Worm (Caenorhabditis elegans) whole organism, L3 larva: Measurements from ENCODE around the gene sel-2.

ENCODE experiments used
- aly-2 ChIP-seq: fragments of 150-350 bp; optimal IDR thresholded peaks from 2 replicates; lab custom pipeline; 2014; ENCODE audit warnings: missing biosample characterization, missing genetic modification characterization
- ama-1 ChIP-seq: fragments of 150-350 bp; optimal IDR thresholded peaks from 2 replicates; lab custom pipeline; 2018
- ceh-16 ChIP-seq: sonication (generic microtip); optimal IDR thresholded peaks from 2 replicates; lab custom pipeline; 2017; ENCODE audit warnings: missing biosample characterization, missing genetic modification characterization
- ceh-28 ChIP-seq: fragments of 150-350 bp; optimal IDR thresholded peaks from 2 replicates; lab custom pipeline; 2014; ENCODE audit warnings: missing biosample characterization, missing genetic modification reagents, missing genetic modification characterization
- ceh-82 ChIP-seq: fragments of 150-350 bp; optimal IDR thresholded peaks from 2 replicates; lab custom pipeline; 2014; ENCODE audit warnings: missing biosample characterization, missing genetic modification characterization
- daf-12 ChIP-seq: fragments of 150-350 bp; optimal IDR thresholded peaks from 2 replicates; lab custom pipeline; 2014; ENCODE audit warnings: missing biosample characterization, missing genetic modification reagents, missing genetic modification characterization
- egl-27 ChIP-seq: sonication (generic microtip); optimal IDR thresholded peaks from 4 replicates; lab custom pipeline; 2017; ENCODE audit warnings: missing biosample characterization, missing genetic modification reagents, missing genetic modification characterization
- egl-5 ChIP-seq: fragments of 150-350 bp; optimal IDR thresholded peaks from 2 replicates; lab custom pipeline; 2017; ENCODE audit warnings: missing biosample characterization, missing genetic modification reagents, missing genetic modification characterization, inconsistent platforms
- elt-1 ChIP-seq: fragments of 150-350 bp; optimal IDR thresholded peaks from 2 replicates; lab custom pipeline; 2014; ENCODE audit warnings: missing biosample characterization, missing genetic modification characterization
- elt-2 ChIP-seq: sonication (generic microtip); optimal IDR thresholded peaks from 2 replicates; lab custom pipeline; 2016; ENCODE audit warnings: missing genetic modification reagents, mild to moderate bottlenecking, missing genetic modification characterization, missing compliant biosample characterization
- elt-3 ChIP-seq, 3 experiments: fragments of 150-350 bp in 1 of 3; sonication (generic microtip) in 2 of 3; optimal IDR thresholded peaks; 2 replicates in 2 of 3; 4 replicates in 1 of 3; lab custom pipeline; 2014 to 2017; ENCODE audit warnings: missing biosample characterization in 3 of 3, missing genetic modification characterization in 3 of 3
- eor-1 ChIP-seq, 2 experiments: fragments of 150-350 bp; optimal IDR thresholded peaks; 2 replicates each; lab custom pipeline; 2014 to 2018; ENCODE audit warnings: missing biosample characterization in 2 of 2, missing genetic modification characterization in 2 of 2
- fkh-10 ChIP-seq: sonication (generic microtip); optimal IDR thresholded peaks from 2 replicates; lab custom pipeline; 2017; ENCODE audit warnings: missing biosample characterization, missing genetic modification reagents, missing genetic modification characterization
- fkh-2 ChIP-seq: fragments of 150-350 bp; optimal IDR thresholded peaks from 2 replicates; lab custom pipeline; 2014; ENCODE audit warnings: missing biosample characterization, missing genetic modification reagents, missing genetic modification characterization
- fos-1 ChIP-seq: fragments of 150-350 bp; optimal IDR thresholded peaks from 2 replicates; lab custom pipeline; 2014; ENCODE audit warnings: missing biosample characterization, missing genetic modification characterization
- hmg-11 ChIP-seq: sonication (generic microtip); optimal IDR thresholded peaks from 2 replicates; lab custom pipeline; 2016; ENCODE audit warnings: missing genetic modification characterization, missing compliant biosample characterization
- jun-1 ChIP-seq: fragments of 150-350 bp; optimal IDR thresholded peaks from 2 replicates; lab custom pipeline; 2014; ENCODE audit warnings: missing biosample characterization, missing genetic modification reagents, missing genetic modification characterization
- lin-15B ChIP-seq: fragments of 150-350 bp; optimal IDR thresholded peaks from 2 replicates; lab custom pipeline; 2014; ENCODE audit warnings: missing biosample characterization, missing genetic modification characterization
- lin-39 ChIP-seq: fragments of 150-350 bp; optimal IDR thresholded peaks from 2 replicates; lab custom pipeline; 2018; ENCODE audit warnings: missing biosample characterization, missing genetic modification reagents, missing genetic modification characterization
- lsy-12 ChIP-seq: sonication (generic microtip); optimal IDR thresholded peaks from 2 replicates; lab custom pipeline; 2016; ENCODE audit warnings: mild to moderate bottlenecking, missing genetic modification characterization, missing compliant biosample characterization
- mdl-1 ChIP-seq: fragments of 150-350 bp; optimal IDR thresholded peaks from 2 replicates; lab custom pipeline; 2014; ENCODE audit warnings: missing biosample characterization, missing genetic modification characterization
- mml-1 ChIP-seq: fragments of 150-350 bp; sonication (generic microtip); optimal IDR thresholded peaks from 3 replicates; lab custom pipeline; 2014; ENCODE audit warnings: missing biosample characterization, missing genetic modification characterization
- nfya-1 ChIP-seq: sonication (generic microtip); optimal IDR thresholded peaks from 2 replicates; lab custom pipeline; 2017; ENCODE audit warnings: missing genetic modification characterization, mild to moderate bottlenecking, missing compliant biosample characterization, antibody characterized with exemption, moderate library complexity; ENCODE audit not compliant: insufficient read depth
- nhr-11 ChIP-seq: fragments of 150-350 bp; optimal IDR thresholded peaks from 2 replicates; lab custom pipeline; 2014; ENCODE audit warnings: missing biosample characterization, missing genetic modification characterization
- nhr-12 ChIP-seq: fragments of 150-350 bp; optimal IDR thresholded peaks from 2 replicates; lab custom pipeline; 2014; ENCODE audit warnings: missing biosample characterization, missing genetic modification characterization
- nhr-23 ChIP-seq: fragments of 150-350 bp; optimal IDR thresholded peaks from 2 replicates; lab custom pipeline; 2014; ENCODE audit warnings: missing biosample characterization, missing genetic modification reagents, missing genetic modification characterization
- nhr-237 ChIP-seq: fragments of 150-350 bp; optimal IDR thresholded peaks from 2 replicates; lab custom pipeline; 2014; ENCODE audit warnings: missing biosample characterization, missing genetic modification characterization
- nhr-25 ChIP-seq: sonication (generic microtip); optimal IDR thresholded peaks from 2 replicates; lab custom pipeline; 2017; ENCODE audit warnings: missing biosample characterization, missing genetic modification characterization
- nhr-28 ChIP-seq: fragments of 150-350 bp; optimal IDR thresholded peaks from 2 replicates; lab custom pipeline; 2014; ENCODE audit warnings: missing biosample characterization, missing genetic modification characterization
- nhr-43 ChIP-seq: sonication (generic microtip); optimal IDR thresholded peaks from 2 replicates; lab custom pipeline; 2016; ENCODE audit warnings: mild to moderate bottlenecking, missing genetic modification characterization, missing compliant biosample characterization; ENCODE audit not compliant: poor library complexity, severe bottlenecking
- nhr-67 ChIP-seq: fragments of 150-350 bp; optimal IDR thresholded peaks from 2 replicates; lab custom pipeline; 2014; ENCODE audit warnings: missing biosample characterization, missing genetic modification characterization
- nhr-76 ChIP-seq: fragments of 150-350 bp; sonication (generic microtip); optimal IDR thresholded peaks from 5 replicates; lab custom pipeline; 2014; ENCODE audit warnings: missing biosample characterization, missing genetic modification characterization
- nhr-77 ChIP-seq: fragments of 150-350 bp; optimal IDR thresholded peaks from 2 replicates; lab custom pipeline; 2014; ENCODE audit warnings: missing biosample characterization, missing genetic modification characterization
- pha-4 ChIP-seq: fragments of 150-350 bp; optimal IDR thresholded peaks from 2 replicates; lab custom pipeline; 2014; ENCODE audit warnings: missing biosample characterization, missing genetic modification reagents, missing genetic modification characterization
- pqm-1 ChIP-seq: fragments of 150-350 bp; optimal IDR thresholded peaks from 2 replicates; lab custom pipeline; 2017; ENCODE audit warnings: missing biosample characterization, missing genetic modification characterization, inconsistent platforms
- sea-2 ChIP-seq: fragments of 150-350 bp; sonication (generic microtip); optimal IDR thresholded peaks from 4 replicates; lab custom pipeline; 2014; ENCODE audit warnings: missing biosample characterization, missing genetic modification reagents, missing genetic modification characterization
- skn-1 ChIP-seq: fragments of 150-350 bp; optimal IDR thresholded peaks from 2 replicates; lab custom pipeline; 2014; ENCODE audit warnings: missing biosample characterization, missing genetic modification characterization
- snpc-4 ChIP-seq: fragments of 150-350 bp; optimal IDR thresholded peaks from 2 replicates; lab custom pipeline; 2014; ENCODE audit warnings: missing biosample characterization, missing genetic modification characterization
- tbx-2 ChIP-seq: sonication (generic microtip); optimal IDR thresholded peaks from 2 replicates; lab custom pipeline; 2016; ENCODE audit warnings: mild to moderate bottlenecking, missing genetic modification characterization, missing compliant biosample characterization
- unc-39 ChIP-seq: sonication (generic microtip); optimal IDR thresholded peaks from 4 replicates; lab custom pipeline; 2017; ENCODE audit warnings: missing biosample characterization, missing genetic modification characterization
- unc-62 ChIP-seq: fragments of 150-350 bp; sonication (generic microtip); optimal IDR thresholded peaks from 4 replicates; lab custom pipeline; 2014; ENCODE audit warnings: missing biosample characterization, missing genetic modification reagents, missing genetic modification characterization
- zag-1 ChIP-seq: fragments of 150-350 bp; optimal IDR thresholded peaks from 2 replicates; lab custom pipeline; 2014; ENCODE audit warnings: missing biosample characterization, missing genetic modification characterization
- ztf-11 ChIP-seq: fragments of 150-350 bp; optimal IDR thresholded peaks from 2 replicates; lab custom pipeline; 2014; ENCODE audit warnings: missing biosample characterization, missing genetic modification characterization
- ztf-4 ChIP-seq: fragments of 150-350 bp; optimal IDR thresholded peaks from 2 replicates; lab custom pipeline; 2014; ENCODE audit warnings: missing biosample characterization, missing genetic modification characterization

sel-2 gene

DNA sequence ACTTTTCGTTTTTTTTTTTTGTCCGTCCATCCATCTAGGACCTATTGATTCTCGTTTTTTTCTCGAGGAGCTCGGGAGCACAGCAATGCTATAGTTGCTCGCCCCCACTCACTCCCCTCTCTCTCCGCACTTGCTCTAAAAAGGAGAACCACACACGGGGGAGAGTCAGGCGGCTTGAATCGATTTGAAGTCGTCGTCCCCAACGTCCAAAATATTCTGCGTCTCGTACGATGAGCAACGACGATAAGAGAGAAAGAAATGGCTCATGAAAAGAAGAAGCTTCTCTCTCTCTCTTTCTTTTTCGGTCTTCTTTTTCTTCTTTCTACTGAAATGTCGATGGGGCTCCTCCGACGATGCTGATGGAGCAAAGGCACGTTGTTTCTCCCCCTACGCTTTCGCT, 44.2 kb upstream of the sel-2 start:
- TF ChIP-seq unc-39, result no peak
- peak; percentile 42 for TF ChIP-seq ceh-28 (tag; lab: Kevin White, UChicago)
- no peak for TF ChIP-seq eor-1 (tag; optimal IDR thresholded peaks at IDR 0.05; lab: Kevin White, UChicago)
- no peak for TF ChIP-seq jun-1 (tag; lab: Kevin White, UChicago)
- TF ChIP-seq lin-39 (tag; lab: Kevin White, UChicago), result peak; percentile 85
- no peak for TF ChIP-seq nhr-25 (tag; lab: Kevin White, UChicago)
- TF ChIP-seq tbx-2 (tag; lab: Kevin White, UChicago), result peak; percentile 8
- TF ChIP-seq egl-27 (tag; lab: Kevin White, UChicago), result no peak
- no peak for TF ChIP-seq zag-1 (tag; lab: Kevin White, UChicago)
- TF ChIP-seq mml-1 (tag; lab: Kevin White, UChicago), result no peak
- TF ChIP-seq unc-62 (GFP tag; lab: Kevin White, UChicago), result no peak
- no peak for TF ChIP-seq lsy-12 (tag; lab: Kevin White, UChicago)
- no peak for TF ChIP-seq ztf-4 (tag; lab: Kevin White, UChicago)
- TF ChIP-seq fos-1 (tag; lab: Kevin White, UChicago), result no peak
- no peak for TF ChIP-seq fkh-2 (tag; lab: Kevin White, UChicago)
- no peak for TF ChIP-seq nhr-23 (tag; lab: Kevin White, UChicago)
- no peak for TF ChIP-seq elt-2
- peak; percentile 49 for TF ChIP-seq snpc-4
- TF ChIP-seq elt-1 (tag; lab: Kevin White, UChicago), result peak; percentile 9
- no peak for TF ChIP-seq sea-2 (GFP tag; lab: Kevin White, UChicago)
- TF ChIP-seq nhr-28 (tag; lab: Kevin White, UChicago), result no peak
- TF ChIP-seq mdl-1 (tag; lab: Kevin White, UChicago), result peak; percentile 48
- no peak for TF ChIP-seq pha-4 (tag; lab: Kevin White, UChicago)
- no peak for TF ChIP-seq skn-1
- no peak for TF ChIP-seq nhr-67 (tag; lab: Kevin White, UChicago)
- peak; percentile 81 for TF ChIP-seq nfya-1
- no peak for TF ChIP-seq nhr-11 (tag; lab: Kevin White, UChicago)
- no peak for TF ChIP-seq ama-1
- no peak for TF ChIP-seq aly-2
- TF ChIP-seq egl-5 (tag; lab: Kevin White, UChicago), result no peak
- no peak for TF ChIP-seq ceh-82 (tag; lab: Kevin White, UChicago)
- no peak for TF ChIP-seq ceh-16 (tag; lab: Kevin White, UChicago)
- TF ChIP-seq nhr-237 (tag; lab: Kevin White, UChicago), result no peak
- peak; percentile 31 for TF ChIP-seq lin-15B
- no peak for TF ChIP-seq pqm-1 (tag; lab: Kevin White, UChicago)
- peak; percentile 76 for TF ChIP-seq hmg-11 (tag; lab: Kevin White, UChicago)
- no peak for TF ChIP-seq nhr-12 (tag; lab: Kevin White, UChicago)
- TF ChIP-seq elt-3 (tag; optimal IDR thresholded peaks at IDR 0.05; lab: Kevin White, UChicago), result no peak
- no peak for TF ChIP-seq nhr-76 (tag; lab: Kevin White, UChicago)
- TF ChIP-seq nhr-43 (tag; lab: Kevin White, UChicago), result no peak
- peak; percentile 67 for TF ChIP-seq fkh-10 (GFP tag; lab: Kevin White, UChicago)
- no peak for TF ChIP-seq daf-12 (tag; lab: Kevin White, UChicago)
- TF ChIP-seq, all 47 proteins: peak for 10

DNA sequence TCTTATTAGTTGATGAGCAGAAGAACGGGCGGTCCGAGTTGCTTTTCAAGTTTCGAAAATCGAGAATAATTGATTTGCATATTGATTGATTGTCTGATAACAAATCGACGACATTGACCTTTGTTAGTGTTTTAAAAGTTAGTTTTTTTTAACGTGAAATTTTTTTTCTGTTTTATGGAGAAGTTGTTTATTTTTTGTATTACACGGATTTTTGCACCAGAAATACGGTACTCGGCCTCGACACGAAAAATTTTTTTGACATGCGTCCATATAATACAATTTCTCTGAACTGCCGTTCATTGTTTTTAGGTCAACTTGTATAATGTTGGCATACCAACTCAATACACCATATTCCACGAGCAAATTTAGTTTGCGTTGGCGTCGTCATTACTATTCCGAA, 43.2 kb upstream of the sel-2 start, which contains the start of gene T23F11.2:
Gene T23F11.2 (minus strand): TSS at position 101 of the 400 bp plus-strand sequence.
- TF ChIP-seq hmg-11 (tag; lab: Kevin White, UChicago), result no peak
- no peak for TF ChIP-seq nfya-1
- TF ChIP-seq nhr-67 (tag; lab: Kevin White, UChicago), result no peak
- no peak for TF ChIP-seq nhr-12 (tag; lab: Kevin White, UChicago)
- TF ChIP-seq lin-15B, result no peak
- no peak for TF ChIP-seq nhr-23 (tag; lab: Kevin White, UChicago)
- TF ChIP-seq tbx-2 (tag; lab: Kevin White, UChicago), result no peak
- no peak for TF ChIP-seq nhr-77
- TF ChIP-seq aly-2, result no peak
- no peak for TF ChIP-seq ceh-28 (tag; lab: Kevin White, UChicago)
- no peak for TF ChIP-seq ztf-4 (tag; lab: Kevin White, UChicago)
- no peak for TF ChIP-seq ceh-16 (tag; lab: Kevin White, UChicago)
- TF ChIP-seq ztf-11, result no peak
- no peak for TF ChIP-seq pha-4 (tag; lab: Kevin White, UChicago)
- TF ChIP-seq, all 47 proteins: peak for 0
